Fruit fly (Drosophila melanogaster) whole organism, embryonic: Measurements from ENCODE around the gene Dh31.

ENCODE experiments used
- CG15011 ChIP-seq: fragments of 200-800 bp; sonication (Bioruptor generic); optimal IDR thresholded peaks from 3 replicates; lab custom pipeline; 2018; ENCODE audit warnings: missing biosample characterization, mild to moderate bottlenecking, missing genetic modification characterization
- CG1647 ChIP-seq: fragments of 200-800 bp; sonication (Bioruptor generic); optimal IDR thresholded peaks from 3 replicates; lab custom pipeline; 2016; ENCODE audit warnings: missing biosample characterization, missing genetic modification characterization
- CG34422 ChIP-seq: fragments of 200-800 bp; sonication (Bioruptor generic); IDR thresholded peaks from 3 replicates; pipeline ENCODE4 v1.3.6; 2022; ENCODE audit warnings: missing biosample characterization, missing genetic modification characterization
- CG5180 ChIP-seq: fragments of 200-800 bp; sonication (Bioruptor generic); optimal IDR thresholded peaks from 3 replicates; lab custom pipeline; 2017; ENCODE audit warnings: missing biosample characterization, missing genetic modification characterization, mild to moderate bottlenecking, moderate library complexity, missing genetic modification reagents
- CG5245 ChIP-seq: fragments of 200-800 bp; sonication (Bioruptor generic); optimal IDR thresholded peaks from 3 replicates; lab custom pipeline; 2016; ENCODE audit warnings: missing biosample characterization, missing genetic modification characterization
- CG7357 ChIP-seq: fragments of 200-800 bp; sonication (Bioruptor generic); IDR thresholded peaks from 3 replicates; pipeline ENCODE4 v1.3.6; 2022; ENCODE audit warnings: missing biosample characterization, missing genetic modification characterization
- Doc3 ChIP-seq: fragments of 200-800 bp; sonication (Bioruptor generic); IDR thresholded peaks from 3 replicates; pipeline ENCODE4 v1.3.6; 2022; ENCODE audit warnings: missing biosample characterization, missing genetic modification characterization; ENCODE audit not compliant: partially characterized antibody
- Med ChIP-seq: fragments of 200-800 bp; sonication (Bioruptor generic); peaks from one replicate; lab custom pipeline; 2016; ENCODE audit warnings: missing biosample characterization, missing genetic modification characterization, mild to moderate bottlenecking, inconsistent platforms, moderate library complexity
- Ptx1 ChIP-seq: fragments of 200-800 bp; sonication (Bioruptor generic); IDR thresholded peaks from 2 replicates; pipeline ENCODE4 v1.3.6; 2022; ENCODE audit warnings: missing biosample characterization, missing genetic modification characterization
- br ChIP-seq: fragments of >200 bp; optimal IDR thresholded peaks from 2 replicates; lab custom pipeline; 2017
- gfzf ChIP-seq: fragments of 200-800 bp; sonication (Bioruptor generic); optimal IDR thresholded peaks from 2 replicates; lab custom pipeline; 2016; ENCODE audit warnings: missing biosample characterization, mild to moderate bottlenecking, missing genetic modification characterization, moderate library complexity
- knrl ChIP-seq: fragments of 200-800 bp; sonication (Bioruptor generic); IDR thresholded peaks from 3 replicates; pipeline ENCODE4 v1.3.6; 2022; ENCODE audit warnings: missing biosample characterization, missing genetic modification characterization; ENCODE audit not compliant: partially characterized antibody
- mld ChIP-seq: fragments of 200-800 bp; sonication (Bioruptor generic); IDR thresholded peaks from 3 replicates; pipeline ENCODE4 v1.3.6; 2022; ENCODE audit warnings: missing biosample characterization, missing genetic modification characterization; ENCODE audit not compliant: partially characterized antibody

DNA sequence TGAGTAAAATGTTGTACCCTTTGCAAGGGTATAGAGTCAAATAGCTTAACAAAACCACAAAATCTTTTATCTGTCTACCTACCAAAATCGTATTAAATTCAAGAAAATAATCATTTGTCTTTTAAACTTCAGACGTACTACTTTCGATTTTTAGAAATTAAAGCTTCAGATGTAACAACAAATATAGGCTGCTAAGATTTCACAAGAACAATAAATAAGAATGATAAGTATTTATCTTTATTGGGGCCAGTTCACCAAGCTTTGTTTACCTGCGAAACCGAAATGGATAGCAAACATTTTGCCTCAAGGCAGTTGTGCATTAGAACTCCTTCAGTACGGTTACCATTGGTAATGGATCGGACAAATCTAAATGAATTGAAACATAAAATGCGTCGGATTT, 16.2 kb downstream of the Dh31 start, which contains the start of gene CG43400:
- no peak for TF ChIP-seq CG15011
- no peak for TF ChIP-seq mld (GFP tag; lab: Robert Waterston, UW)
- no peak for TF ChIP-seq Doc3
- TF ChIP-seq knrl (GFP tag; lab: Robert Waterston, UW): no peak
- TF ChIP-seq CG5180 (GFP tag; lab: Kevin White, UChicago): no peak
- TF ChIP-seq CG7357 (GFP tag; lab: Robert Waterston, UW): no peak
- TF ChIP-seq CG34422 (GFP tag; lab: Robert Waterston, UW): no peak
- TF ChIP-seq CG1647 (GFP tag; lab: Kevin White, UChicago): no peak
- TF ChIP-seq Ptx1 (GFP tag; lab: Robert Waterston, UW): no peak
- TF ChIP-seq Med: no peak
- TF ChIP-seq br (lab: Kevin White, UChicago): no peak
- no peak for TF ChIP-seq gfzf (GFP tag; lab: Kevin White, UChicago)
- TF ChIP-seq CG5245: no peak
